Fruit fly (Drosophila melanogaster): ENCODE measurements around the gene CG7857.
A peak's percentile ranks its signal among the peaks of the same experiment; 100 is the strongest.

CG7857 gene

DNA sequence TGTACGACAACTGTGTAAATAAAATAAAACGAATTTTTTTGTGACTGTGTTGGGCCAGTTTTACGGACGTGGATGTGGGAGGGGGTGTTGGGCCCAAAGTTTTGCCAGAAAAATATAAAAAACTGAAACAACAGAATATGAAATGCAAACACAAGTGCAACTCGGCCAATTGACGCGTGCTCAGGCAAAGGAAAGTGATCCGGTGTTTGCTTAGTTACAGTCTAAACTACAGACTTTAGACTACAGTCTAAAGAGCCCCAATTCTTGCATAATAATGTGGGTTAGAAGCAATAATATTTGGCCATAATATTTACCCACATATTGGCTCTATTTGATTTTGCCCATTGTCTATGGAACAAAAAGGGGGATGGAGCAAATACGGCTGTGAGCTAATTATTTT lies 44.1 kb upstream of the CG7857 start (continued):
- TF ChIP-seq ewg (GFP tag; optimal IDR thresholded peaks at IDR 0.05): no peak
- no peak for TF ChIP-seq Ravus (GFP tag; IDR thresholded peaks at IDR 0.05)
- no peak for TF ChIP-seq CG11504 (tag; optimal IDR thresholded peaks at IDR 0.05)
- no peak for TF ChIP-seq CG17385 (GFP tag; optimal IDR thresholded peaks at IDR 0.05)
- TF ChIP-seq CG7928 (GFP tag; optimal IDR thresholded peaks at IDR 0.05): peak; percentile 12
- peak; percentile 47 for TF ChIP-seq CG2678 (tag; optimal IDR thresholded peaks at IDR 0.05)
- TF ChIP-seq toy (GFP tag; IDR thresholded peaks at IDR 0.05): no peak
- peak; percentile 42 for TF ChIP-seq CG4328 (GFP tag; optimal IDR thresholded peaks at IDR 0.05)
- TF ChIP-seq schlank (tag; optimal IDR thresholded peaks at IDR 0.05): peak; percentile 57
- TF ChIP-seq CG16863 (GFP tag; optimal IDR thresholded peaks at IDR 0.05): no peak
- TF ChIP-seq CG18599 (GFP tag; optimal IDR thresholded peaks at IDR 0.05): peak; percentile 72
- TF ChIP-seq Hr51 (GFP tag; optimal IDR thresholded peaks at IDR 0.05): no peak
- peak; percentile 7 for TF ChIP-seq exex (tag; optimal IDR thresholded peaks at IDR 0.05)
- TF ChIP-seq Atf6 (GFP tag; IDR thresholded peaks at IDR 0.05): 0 out of 2 replicates have a peak, but pooled peaks have one; percentile 15
- TF ChIP-seq Fer1 (GFP tag; optimal IDR thresholded peaks at IDR 0.05): peak; percentile 56
- peak; percentile 53 for TF ChIP-seq Meics (GFP tag; optimal IDR thresholded peaks at IDR 0.05)
- TF ChIP-seq CG12071 (GFP tag; optimal IDR thresholded peaks at IDR 0.05): no peak
- TF ChIP-seq BtbVII (GFP tag; optimal IDR thresholded peaks at IDR 0.05): peak; percentile 66
- TF ChIP-seq Vsx1 (GFP tag; optimal IDR thresholded peaks at IDR 0.05): peak; percentile 39
- TF ChIP-seq Side (GFP tag; optimal IDR thresholded peaks at IDR 0.05): peak; percentile 15
- peak; percentile 69 for TF ChIP-seq Hmr (GFP tag; optimal IDR thresholded peaks at IDR 0.05)
- TF ChIP-seq croc (GFP tag; conservative IDR thresholded peaks at IDR 0.05): no peak
- TF ChIP-seq danr (GFP tag; IDR thresholded peaks at IDR 0.05): peak; percentile 20; the same call in 1 of the 2 replicates
- TF ChIP-seq nau (GFP tag; optimal IDR thresholded peaks at IDR 0.05): peak; percentile 54
- no peak for TF ChIP-seq pita (GFP tag; optimal IDR thresholded peaks at IDR 0.05)
- TF ChIP-seq CG8290 (GFP tag; optimal IDR thresholded peaks at IDR 0.05): no peak
- TF ChIP-seq CG8290 (tag; optimal IDR thresholded peaks at IDR 0.05): peak in 1 of 2 experiments; percentile 61
- no peak for TF ChIP-seq vfl (GFP tag; optimal IDR thresholded peaks at IDR 0.05)
- TF ChIP-seq Fer3 (tag; optimal IDR thresholded peaks at IDR 0.05): peak; percentile 48
- no peak; the same call in 1 of the 2 replicates for TF ChIP-seq Rfx (GFP tag; IDR thresholded peaks at IDR 0.05)
- no peak for TF ChIP-seq CG4617 (GFP tag; optimal IDR thresholded peaks at IDR 0.05; ENCODE audit: borderline replicate concordance)
- TF ChIP-seq CG6813 (GFP tag; optimal IDR thresholded peaks at IDR 0.05): peak; percentile 67
- TF ChIP-seq seq (GFP tag; IDR thresholded peaks at IDR 0.05): 0 out of 2 replicates have a peak, but pooled peaks have one; percentile 19
- peak; percentile 74 for TF ChIP-seq caup (GFP tag; optimal IDR thresholded peaks at IDR 0.05; ENCODE audit: severe bottlenecking)
- TF ChIP-seq lbe (GFP tag; optimal IDR thresholded peaks at IDR 0.05): no peak
- TF ChIP-seq CG3281 (GFP tag; optimal IDR thresholded peaks at IDR 0.05): peak; percentile 57
- TF ChIP-seq NK7.1 (GFP tag; optimal IDR thresholded peaks at IDR 0.05): no peak
- no peak for TF ChIP-seq CG18764 (GFP tag; optimal IDR thresholded peaks at IDR 0.05)
- TF ChIP-seq CG10209 (GFP tag; optimal IDR thresholded peaks at IDR 0.05): peak; percentile 45
- 0 out of 3 replicates have a peak, but pooled peaks have one; percentile 17 for TF ChIP-seq CG17361 (GFP tag; IDR thresholded peaks at IDR 0.05)
- TF ChIP-seq CG17568 (GFP tag; optimal IDR thresholded peaks at IDR 0.05): peak; percentile 54
- peak; percentile 74 for TF ChIP-seq sens (GFP tag)
- TF ChIP-seq insv (GFP tag; optimal IDR thresholded peaks at IDR 0.05): no peak
- TF ChIP-seq Doc3 (GFP tag; IDR thresholded peaks at IDR 0.05; ENCODE audit: partially characterized antibody): no peak
- peak; percentile 53 for TF ChIP-seq CrebB (tag; optimal IDR thresholded peaks at IDR 0.05)
- peak; percentile 20 for TF ChIP-seq CG12299 (tag; optimal IDR thresholded peaks at IDR 0.05)
- peak; percentile 72 for TF ChIP-seq Med (GFP tag)
- no peak for TF ChIP-seq Hr78 (GFP tag; optimal IDR thresholded peaks at IDR 0.05)
- peak; percentile 51 for TF ChIP-seq CG6854 (GFP tag; optimal IDR thresholded peaks at IDR 0.05)
